Fruit fly (Drosophila melanogaster) whole organism, embryonic: Measurements from ENCODE around the gene Dora.
A peak's percentile ranks its signal among the peaks of the same experiment; 100 is the strongest.

ENCODE experiments used
- Antp ChIP-seq: fragments of 200-800 bp; sonication (Bioruptor generic); optimal IDR thresholded peaks from 3 replicates; lab custom pipeline; 2016; ENCODE audit warnings: missing biosample characterization, missing genetic modification characterization
- Asciz ChIP-seq: fragments of 200-800 bp; sonication (Bioruptor generic); optimal IDR thresholded peaks from 2 replicates; lab custom pipeline; 2017; ENCODE audit warnings: missing biosample characterization, mild to moderate bottlenecking, missing genetic modification characterization, missing genetic modification reagents
- Awh ChIP-seq: fragments of 200-800 bp; sonication (Bioruptor generic); IDR thresholded peaks from 2 replicates; pipeline ENCODE4, ENCODE4 v1.3.6; 2022; ENCODE audit warnings: missing biosample characterization, missing genetic modification characterization
- BEAF-32 ChIP-seq: fragments of 200-800 bp; sonication (Bioruptor generic); optimal IDR thresholded peaks from 3 replicates; lab custom pipeline; 2017; ENCODE audit warnings: missing biosample characterization, missing genetic modification characterization, mild to moderate bottlenecking, moderate library complexity, missing genetic modification reagents
- CG12744 ChIP-seq: fragments of 200-800 bp; sonication (Bioruptor generic); optimal IDR thresholded peaks from 2 replicates; lab custom pipeline; 2016; ENCODE audit warnings: missing biosample characterization, missing genetic modification characterization
- CG15601 ChIP-seq: fragments of 200-800 bp; sonication (Bioruptor generic); optimal IDR thresholded peaks from 3 replicates; lab custom pipeline; 2019; ENCODE audit warnings: missing biosample characterization, mild to moderate bottlenecking, missing genetic modification characterization, moderate library complexity
- CG16779 ChIP-seq: fragments of 200-800 bp; sonication (Bioruptor generic); IDR thresholded peaks from 2 replicates; pipeline ENCODE4 v1.3.6; 2022; ENCODE audit warnings: missing biosample characterization, missing genetic modification characterization
- CG17328 ChIP-seq: fragments of 200-800 bp; sonication (Bioruptor generic); IDR thresholded peaks from 2 replicates; pipeline ENCODE4 v1.3.6; 2022; ENCODE audit warnings: missing biosample characterization, missing genetic modification characterization
- CG17385 ChIP-seq: fragments of 200-800 bp; sonication (Bioruptor generic); optimal IDR thresholded peaks from 3 replicates; lab custom pipeline; 2018; ENCODE audit warnings: missing biosample characterization, mild to moderate bottlenecking, missing genetic modification characterization
- CG1832 ChIP-seq: fragments of 200-800 bp; sonication (Bioruptor generic); optimal IDR thresholded peaks from 2 replicates; lab custom pipeline; 2017; ENCODE audit warnings: missing biosample characterization, mild to moderate bottlenecking, missing genetic modification characterization, inconsistent platforms
- CG2875 ChIP-seq: fragments of 200-800 bp; sonication (Bioruptor generic); optimal IDR thresholded peaks from 2 replicates; lab custom pipeline; 2017; ENCODE audit warnings: missing biosample characterization, mild to moderate bottlenecking, missing genetic modification characterization, missing genetic modification reagents
- CG5953 ChIP-seq: fragments of 200-800 bp; sonication (Bioruptor generic); IDR thresholded peaks from 2 replicates; pipeline ENCODE4 v1.3.6; 2022; ENCODE audit warnings: missing biosample characterization, missing genetic modification characterization
- CG7372 ChIP-seq: fragments of 200-800 bp; sonication (Bioruptor generic); IDR thresholded peaks from 2 replicates; pipeline ENCODE4 v1.3.6; 2022; ENCODE audit warnings: missing biosample characterization, missing genetic modification characterization
- CG7745 ChIP-seq: fragments of 200-800 bp; sonication (Bioruptor generic); optimal IDR thresholded peaks from 2 replicates; lab custom pipeline; 2018; ENCODE audit warnings: missing biosample characterization, mild to moderate bottlenecking, missing genetic modification characterization, moderate library complexity
- CG8281 ChIP-seq: fragments of 200-800 bp; sonication (Bioruptor generic); optimal IDR thresholded peaks from 2 replicates; lab custom pipeline; 2018; ENCODE audit warnings: missing biosample characterization, mild to moderate bottlenecking, missing genetic modification characterization, moderate library complexity
- CG8290 ChIP-seq, 3 experiments: fragments of 200-800 bp; sonication (Bioruptor generic); optimal IDR thresholded peaks; 2 replicates each; lab custom pipeline; 2016 to 2019; ENCODE audit warnings: missing biosample characterization in 3 of 3, missing genetic modification characterization in 3 of 3, mild to moderate bottlenecking in 2 of 3, moderate library complexity in 1 of 3
- CG9437 ChIP-seq: fragments of 200-800 bp; sonication (Bioruptor generic); optimal IDR thresholded peaks from 2 replicates; lab custom pipeline; 2018; ENCODE audit warnings: missing biosample characterization, mild to moderate bottlenecking, missing genetic modification characterization
- CG9817 ChIP-seq: fragments of 200-800 bp; sonication (Bioruptor generic); optimal IDR thresholded peaks from 2 replicates; lab custom pipeline; 2018; ENCODE audit warnings: missing biosample characterization, mild to moderate bottlenecking, missing genetic modification characterization, moderate library complexity
- D ChIP-seq, 2 experiments: fragments of 200-800 bp in 1 of 2; fragments of >200 bp in 1 of 2; sonication (Bioruptor generic) in 1 of 2; optimal IDR thresholded peaks; 2 replicates in 1 of 2; 3 replicates in 1 of 2; lab custom pipeline; 2017; ENCODE audit warnings: mild to moderate bottlenecking in 1 of 2, missing biosample characterization in 1 of 2, missing genetic modification characterization in 1 of 2, missing genetic modification reagents in 1 of 2
- Dref ChIP-seq: fragments of 200-800 bp; sonication (Bioruptor generic); IDR thresholded peaks from 2 replicates; pipeline ENCODE4 v1.3.6; 2022; ENCODE audit warnings: missing biosample characterization, missing genetic modification characterization
- Ets65A ChIP-seq: fragments of 200-800 bp; sonication (Bioruptor generic); peaks from one replicate; lab custom pipeline; 2016; ENCODE audit warnings: missing biosample characterization, missing genetic modification characterization
- Fer1 ChIP-seq: fragments of 200-800 bp; sonication (Bioruptor generic); optimal IDR thresholded peaks from 2 replicates; lab custom pipeline; 2017; ENCODE audit warnings: missing biosample characterization, mild to moderate bottlenecking, missing genetic modification characterization
- H2.0 ChIP-seq: fragments of 200-800 bp; sonication (Bioruptor generic); IDR thresholded peaks from 2 replicates; pipeline ENCODE4 v1.3.6; 2022; ENCODE audit warnings: missing biosample characterization, missing genetic modification characterization
- Lpt ChIP-seq: fragments of >200 bp; optimal IDR thresholded peaks from 2 replicates; lab custom pipeline; 2018; ENCODE audit warnings: missing biosample characterization, missing genetic modification characterization
- Mad ChIP-seq: fragments of 200-800 bp; sonication (Bioruptor generic); optimal IDR thresholded peaks from 2 replicates; lab custom pipeline; 2016; ENCODE audit warnings: missing biosample characterization, missing genetic modification characterization
- Sox100B ChIP-seq: fragments of 200-800 bp; sonication (Bioruptor generic); optimal IDR thresholded peaks from 3 replicates; lab custom pipeline; 2018; ENCODE audit warnings: missing biosample characterization, mild to moderate bottlenecking, missing genetic modification characterization
- Usf ChIP-seq: fragments of 200-800 bp; sonication (Bioruptor generic); optimal IDR thresholded peaks from 2 replicates; lab custom pipeline; 2017; ENCODE audit warnings: missing genotype, missing biosample characterization, missing genetic modification characterization
- Xbp1 ChIP-seq: fragments of 200-800 bp; sonication (Bioruptor generic); optimal IDR thresholded peaks from 3 replicates; lab custom pipeline; 2016; ENCODE audit warnings: missing biosample characterization, mild to moderate bottlenecking, missing genetic modification characterization
- abd-A ChIP-seq: fragments of 200-800 bp; sonication (Bioruptor generic); optimal IDR thresholded peaks from 3 replicates; lab custom pipeline; 2019; ENCODE audit warnings: missing biosample characterization, mild to moderate bottlenecking, missing genetic modification characterization, moderate library complexity
- caup ChIP-seq: fragments of 200-800 bp; sonication (Bioruptor generic); optimal IDR thresholded peaks from 3 replicates; lab custom pipeline; 2017; ENCODE audit warnings: missing biosample characterization, mild to moderate bottlenecking, missing genetic modification characterization, moderate library complexity; ENCODE audit not compliant: severe bottlenecking
- corto ChIP-seq: fragments of 200-800 bp; sonication (Bioruptor generic); optimal IDR thresholded peaks from 2 replicates; lab custom pipeline; 2016; ENCODE audit warnings: missing biosample characterization, mild to moderate bottlenecking, missing genetic modification characterization, moderate library complexity
- crp ChIP-seq, 2 experiments: fragments of 200-800 bp; sonication (Bioruptor generic); optimal IDR thresholded peaks; 2 replicates in 1 of 2; 3 replicates in 1 of 2; lab custom pipeline; 2017; ENCODE audit warnings: missing biosample characterization in 2 of 2, missing genetic modification characterization in 2 of 2, mild to moderate bottlenecking in 1 of 2, moderate library complexity in 1 of 2
- dpn ChIP-seq, 2 experiments: fragments of 200-800 bp; sonication (Bioruptor generic); optimal IDR thresholded peaks; 3 replicates each; lab custom pipeline; 2016; ENCODE audit warnings: missing biosample characterization in 2 of 2, missing genetic modification characterization in 2 of 2
- gcm ChIP-seq: fragments of 200-800 bp; sonication (Bioruptor generic); optimal IDR thresholded peaks from 2 replicates; lab custom pipeline; 2019; ENCODE audit warnings: missing biosample characterization, mild to moderate bottlenecking, missing genetic modification characterization, moderate library complexity
- grau ChIP-seq: fragments of 200-800 bp; optimal IDR thresholded peaks from 3 replicates; lab custom pipeline; 2019; ENCODE audit warnings: missing biosample characterization, mild to moderate bottlenecking, missing genetic modification characterization, moderate library complexity
- gsb ChIP-seq: fragments of 200-800 bp; sonication (Bioruptor generic); IDR thresholded peaks from 2 replicates; pipeline ENCODE4 v1.3.6; 2022; ENCODE audit warnings: missing biosample characterization, missing genetic modification characterization
- inv ChIP-seq: fragments of 200-800 bp; sonication (Bioruptor generic); IDR thresholded peaks from 2 replicates; pipeline ENCODE4 v1.3.6; 2022; ENCODE audit warnings: missing biosample characterization, missing genetic modification characterization; ENCODE audit not compliant: partially characterized antibody
- jing ChIP-seq: fragments of 200-800 bp; sonication (Bioruptor generic); optimal IDR thresholded peaks from 2 replicates; lab custom pipeline; 2018; ENCODE audit warnings: missing biosample characterization, mild to moderate bottlenecking, missing genetic modification characterization
- knrl ChIP-seq: fragments of 200-800 bp; sonication (Bioruptor generic); IDR thresholded peaks from 3 replicates; pipeline ENCODE4 v1.3.6; 2022; ENCODE audit warnings: missing biosample characterization, missing genetic modification characterization; ENCODE audit not compliant: partially characterized antibody
- maf-S ChIP-seq: fragments of 200-800 bp; sonication (Bioruptor generic); optimal IDR thresholded peaks from 2 replicates; lab custom pipeline; 2016; ENCODE audit warnings: missing biosample characterization, missing genetic modification characterization
- nmo ChIP-seq: fragments of 200-800 bp; sonication (Bioruptor generic); optimal IDR thresholded peaks from 2 replicates; lab custom pipeline; 2018; ENCODE audit warnings: missing biosample characterization, mild to moderate bottlenecking, missing genetic modification characterization, moderate library complexity
- onecut ChIP-seq: fragments of 200-800 bp; sonication (Bioruptor generic); IDR thresholded peaks from 2 replicates; pipeline ENCODE4 v1.3.6; 2022; ENCODE audit warnings: missing biosample characterization, missing genetic modification characterization
- psq ChIP-seq: fragments of 200-800 bp; sonication (Bioruptor generic); optimal IDR thresholded peaks from 2 replicates; lab custom pipeline; 2017; ENCODE audit warnings: missing biosample characterization, missing genetic modification characterization
- sd ChIP-seq: fragments of 200-800 bp; sonication (Bioruptor generic); optimal IDR thresholded peaks from 3 replicates; lab custom pipeline; 2018; ENCODE audit warnings: missing biosample characterization, mild to moderate bottlenecking, missing genetic modification characterization, moderate library complexity
- slp2 ChIP-seq: fragments of 200-800 bp; sonication (Bioruptor generic); optimal IDR thresholded peaks from 2 replicates; lab custom pipeline; 2016; ENCODE audit warnings: missing biosample characterization, missing genetic modification characterization
- sr ChIP-seq: fragments of 200-800 bp; sonication (Bioruptor generic); IDR thresholded peaks from 3 replicates; pipeline ENCODE4 v1.3.6; 2022; ENCODE audit warnings: missing biosample characterization, missing genetic modification characterization
- tin ChIP-seq: fragments of 200-800 bp; sonication (Bioruptor generic); optimal IDR thresholded peaks from 3 replicates; lab custom pipeline; 2016; ENCODE audit warnings: missing biosample characterization, missing genetic modification characterization
- unc-4 ChIP-seq: fragments of 200-800 bp; sonication (Bioruptor generic); IDR thresholded peaks from 2 replicates; pipeline ENCODE4 v1.3.6; 2022; ENCODE audit warnings: missing biosample characterization, missing genetic modification characterization; ENCODE audit not compliant: partially characterized antibody

Dora gene

DNA sequence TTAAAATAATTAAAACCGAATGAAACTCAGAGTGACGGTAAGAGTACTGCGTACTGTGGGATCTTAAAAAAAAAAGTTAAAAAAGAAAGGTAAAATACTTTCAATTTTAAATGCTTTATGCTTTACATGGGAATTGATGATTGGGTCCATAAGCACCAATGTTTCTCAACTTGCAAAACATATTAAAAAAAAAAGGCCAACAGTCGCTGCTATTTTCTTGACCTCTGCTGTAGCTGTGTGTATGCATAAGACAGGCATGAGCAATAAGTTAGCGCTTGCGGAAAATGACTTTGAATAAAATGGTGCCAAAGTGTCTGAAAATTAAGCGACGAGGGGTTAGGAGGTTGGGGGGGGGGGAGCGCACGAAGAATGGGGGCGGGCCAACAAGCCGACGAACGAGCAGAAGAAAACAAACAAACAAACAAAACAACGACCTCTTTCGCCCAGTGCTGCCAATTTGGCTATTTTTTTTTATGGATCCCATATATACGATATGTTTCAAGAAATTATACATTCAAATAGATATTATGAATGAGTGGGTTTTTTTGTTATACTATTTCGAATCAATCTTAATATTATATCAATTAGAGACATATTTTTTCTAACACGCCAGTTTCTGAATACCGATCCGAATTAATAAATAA is 5.9 kb downstream of the Dora start (continued):
- TF ChIP-seq corto = no peak
- TF ChIP-seq Awh (GFP tag; lab: Robert Waterston, UW) = peak; percentile 49; the same call in 1 of the 2 replicates
- TF ChIP-seq CG17385 = no peak
- no peak for TF ChIP-seq CG12744 (GFP tag; lab: Kevin White, UChicago)
- peak; percentile 45 for TF ChIP-seq nmo
- 0 out of 2 replicates have a peak, but pooled peaks have one; percentile 36 for TF ChIP-seq CG5953 (GFP tag; lab: Robert Waterston, UW)
- TF ChIP-seq CG9817 (tag; lab: Kevin White, UChicago) = peak; percentile 25
- TF ChIP-seq gcm (GFP tag; lab: Kevin White, UChicago) = peak; percentile 7
- TF ChIP-seq knrl (GFP tag; lab: Robert Waterston, UW) = no peak
- peak; percentile 40 for TF ChIP-seq caup (GFP tag; lab: Kevin White, UChicago)
- peak; percentile 33 to 56 for TF ChIP-seq dpn (GFP tag; optimal IDR thresholded peaks at IDR 0.05; lab: Kevin White, UChicago)
- TF ChIP-seq abd-A = no peak
- TF ChIP-seq CG8281 (tag; lab: Kevin White, UChicago) = no peak
- TF ChIP-seq BEAF-32 (GFP tag; lab: Kevin White, UChicago) = no peak
- no peak for TF ChIP-seq unc-4
- TF ChIP-seq maf-S = no peak
- no peak for TF ChIP-seq inv (GFP tag; lab: Robert Waterston, UW)
- no peak for TF ChIP-seq CG9437 (GFP tag; lab: Kevin White, UChicago)
- TF ChIP-seq psq = no peak
- no peak for TF ChIP-seq CG7745 (tag; lab: Kevin White, UChicago)
- peak; percentile 55 for TF ChIP-seq Xbp1 (GFP tag; lab: Kevin White, UChicago)
- TF ChIP-seq Fer1 (GFP tag; lab: Kevin White, UChicago) = peak; percentile 27
- no peak for TF ChIP-seq CG1832
- TF ChIP-seq Ets65A = no peak
- no peak for TF ChIP-seq sd (tag; lab: Kevin White, UChicago)
- no peak for TF ChIP-seq Lpt (GFP tag; lab: Kevin White, UChicago)
- no peak for TF ChIP-seq CG16779
- peak; percentile 39; the same call in 1 of the 2 replicates for TF ChIP-seq onecut (GFP tag; lab: Robert Waterston, UW)
- TF ChIP-seq gsb (GFP tag; lab: Robert Waterston, UW) = peak; percentile 30; the same call in 1 of the 2 replicates
- no peak for TF ChIP-seq crp (GFP tag; optimal IDR thresholded peaks at IDR 0.05; lab: Kevin White, UChicago)
- no peak for TF ChIP-seq Dref (GFP tag; lab: Robert Waterston, UW)
- no peak for TF ChIP-seq CG8290 (GFP tag; optimal IDR thresholded peaks at IDR 0.05; lab: Kevin White, UChicago)
- no peak for TF ChIP-seq CG8290 (tag; optimal IDR thresholded peaks at IDR 0.05; lab: Kevin White, UChicago)
- no peak for TF ChIP-seq Mad (GFP tag; lab: Kevin White, UChicago)
- no peak for TF ChIP-seq CG2875 (GFP tag; lab: Kevin White, UChicago)
- peak; percentile 41 for TF ChIP-seq Antp (GFP tag; lab: Kevin White, UChicago)
- TF ChIP-seq sr (GFP tag; lab: Robert Waterston, UW) = peak; percentile 64; the same call in 2 of the 3 replicates
- TF ChIP-seq CG17328 (GFP tag; lab: Robert Waterston, UW) = peak; percentile 50; the same call in 1 of the 2 replicates
- peak; percentile 43 for TF ChIP-seq H2.0
- TF ChIP-seq CG15601 = no peak
- TF ChIP-seq Usf (GFP tag; lab: Kevin White, UChicago) = no peak
- TF ChIP-seq D (optimal IDR thresholded peaks at IDR 0.05; lab: Kevin White, UChicago) = no peak
- TF ChIP-seq D (GFP tag; optimal IDR thresholded peaks at IDR 0.05; lab: Kevin White, UChicago) = peak; percentile 39
- TF ChIP-seq Sox100B (GFP tag; lab: Kevin White, UChicago) = no peak
- peak; percentile 37 for TF ChIP-seq tin (GFP tag; lab: Kevin White, UChicago)
- TF ChIP-seq grau (tag; lab: Kevin White, UChicago) = no peak
- TF ChIP-seq jing (GFP tag; lab: Kevin White, UChicago) = no peak
- TF ChIP-seq CG7372 (GFP tag; lab: Robert Waterston, UW) = 0 out of 2 replicates have a peak, but pooled peaks have one; percentile 8
- peak; percentile 35 for TF ChIP-seq slp2
- peak; percentile 22 for TF ChIP-seq Asciz (GFP tag; lab: Kevin White, UChicago)
